Worm (Caenorhabditis elegans) whole organism, midembryonic: ENCODE data around the gene dlhd-1.
"Not testable (repeated sequence)": the region's sequence is repeated elsewhere in the genome, so short reads cannot be mapped to it uniquely, and the experiment has no call there.

Source experiments
- flt-1 ChIP-seq: fragments of 200-800 bp; sonication (Bioruptor generic); IDR thresholded peaks from 2 replicates; pipeline ENCODE4 v1.3.6; 2022; ENCODE audit warnings: missing genetic modification characterization, missing compliant biosample characterization
- med-1 ChIP-seq: sonication (generic microtip); optimal IDR thresholded peaks from 2 replicates; lab custom pipeline; 2017; ENCODE audit warnings: missing genetic modification characterization, mild to moderate bottlenecking, missing compliant biosample characterization, antibody characterized with exemption, missing genetic modification reagents; ENCODE audit not compliant: insufficient read depth
- tab-1 ChIP-seq: fragments of 200-800 bp; sonication (Bioruptor generic); IDR thresholded peaks from 2 replicates; pipeline ENCODE4 v1.3.6; 2022; ENCODE audit warnings: missing genetic modification characterization, missing compliant biosample characterization

- TF ChIP-seq med-1 (GFP tag; lab: Kevin White, UChicago); tab-1 (GFP tag; lab: Robert Waterston, UW): not testable (repeated sequence)
- 0 out of 2 replicates have a peak, but pooled peaks have one; percentile 44 for TF ChIP-seq flt-1
Measured at ce11 chrII:1134314-1135108, 37.4 kb downstream of the dlhd-1 start.
